Worm (Caenorhabditis elegans) whole organism, L4 larva: ENCODE measurements around the gene nos-1.
"Not testable (repeated sequence)": the region's sequence is repeated elsewhere in the genome, so short reads cannot be mapped to it uniquely, and the experiment has no call there.

Source experiments
- F37D6.2 ChIP-seq: sonication (generic microtip); optimal IDR thresholded peaks from 2 replicates; lab custom pipeline; 2016; ENCODE audit warnings: mild to moderate bottlenecking, missing genetic modification characterization, missing compliant biosample characterization
- T20F7.1 ChIP-seq: fragments of 200-800 bp; sonication (Bioruptor generic); optimal IDR thresholded peaks from 2 replicates; lab custom pipeline; 2018; ENCODE audit warnings: mild to moderate bottlenecking, missing genetic modification characterization, missing compliant biosample characterization
- ZK337.2 ChIP-seq: fragments of 200-800 bp; sonication (Bioruptor generic); IDR thresholded peaks from 2 replicates; pipeline ENCODE4 v1.3.6; 2022; ENCODE audit warnings: missing genetic modification reagents, missing genetic modification characterization, missing compliant biosample characterization
- attf-4 ChIP-seq: sonication (generic microtip); optimal IDR thresholded peaks from 3 replicates; lab custom pipeline; 2017; ENCODE audit warnings: missing biosample characterization, missing genetic modification characterization
- cey-2 ChIP-seq: sonication (generic microtip); optimal IDR thresholded peaks from 3 replicates; lab custom pipeline; 2017; ENCODE audit warnings: missing genetic modification characterization, mild to moderate bottlenecking, missing compliant biosample characterization, antibody characterized with exemption, borderline replicate concordance; ENCODE audit not compliant: insufficient read depth
- daf-19 ChIP-seq: fragments of 200-800 bp; sonication (Bioruptor generic); conservative IDR thresholded peaks from 2 replicates; pipeline ENCODE4 v1.3.6; 2022; ENCODE audit warnings: missing genetic modification characterization, missing compliant biosample characterization
- dmd-6 ChIP-seq: fragments of 200-800 bp; sonication (Bioruptor generic); IDR thresholded peaks from 2 replicates; pipeline ENCODE4 v1.3.6; 2022; ENCODE audit warnings: missing genetic modification reagents, missing genetic modification characterization, missing compliant biosample characterization
- dmd-9 ChIP-seq: fragments of 200-800 bp; sonication (Bioruptor generic); IDR thresholded peaks from 2 replicates; pipeline ENCODE4 v1.3.6; 2022; ENCODE audit warnings: missing genetic modification reagents, missing genetic modification characterization, missing compliant biosample characterization
- duxl-1 ChIP-seq: sonication (generic microtip); optimal IDR thresholded peaks from 2 replicates; lab custom pipeline; 2016; ENCODE audit warnings: mild to moderate bottlenecking, missing genetic modification characterization, moderate library complexity, missing compliant biosample characterization; ENCODE audit not compliant: poor library complexity
- egl-43 ChIP-seq: fragments of 200-800 bp; sonication (Bioruptor generic); IDR thresholded peaks from 2 replicates; pipeline ENCODE4 v1.3.6; 2022; ENCODE audit warnings: missing genetic modification reagents, missing genetic modification characterization, missing compliant biosample characterization
- hmg-1.1 ChIP-seq: fragments of 200-800 bp; sonication (Bioruptor generic); IDR thresholded peaks from 2 replicates; pipeline ENCODE4 v1.3.6; 2022; ENCODE audit warnings: missing genetic modification reagents, missing genetic modification characterization, missing compliant biosample characterization
- lim-7 ChIP-seq: fragments of 200-800 bp; sonication (Bioruptor generic); IDR thresholded peaks from 2 replicates; pipeline ENCODE4 v1.3.6; 2022; ENCODE audit warnings: missing genetic modification characterization, missing compliant biosample characterization
- mes-2 ChIP-seq: sonication (generic microtip); optimal IDR thresholded peaks from 2 replicates; lab custom pipeline; 2016; ENCODE audit warnings: missing genotype, mild to moderate bottlenecking, missing genetic modification characterization, missing compliant biosample characterization; ENCODE audit not compliant: poor library complexity, severe bottlenecking
- nhr-111 ChIP-seq: fragments of 200-800 bp; sonication (Bioruptor generic); optimal IDR thresholded peaks from 2 replicates; lab custom pipeline; 2018; ENCODE audit warnings: mild to moderate bottlenecking, missing genetic modification characterization, missing compliant biosample characterization
- nhr-237 ChIP-seq: sonication (generic microtip); optimal IDR thresholded peaks from 2 replicates; lab custom pipeline; 2017; ENCODE audit warnings: missing biosample characterization, missing genetic modification characterization
- nhr-42 ChIP-seq: fragments of 200-800 bp; sonication (Bioruptor generic); IDR thresholded peaks from 2 replicates; pipeline ENCODE4 v1.3.6; 2022; ENCODE audit warnings: missing genetic modification characterization, missing compliant biosample characterization
- skn-1 ChIP-seq: fragments of 150-350 bp; optimal IDR thresholded peaks from 2 replicates; lab custom pipeline; 2014; ENCODE audit warnings: missing biosample characterization, missing genetic modification characterization
- unc-62 ChIP-seq, 3 experiments: fragments of 150-350 bp in 1 of 3; sonication (generic microtip); optimal IDR thresholded peaks in 2 of 3; peaks in 1 of 3; 1 replicate in 1 of 3; 2 replicates in 2 of 3; lab custom pipeline; 2014 to 2017; ENCODE audit warnings: missing biosample characterization in 3 of 3, missing genetic modification characterization in 3 of 3, missing genetic modification reagents in 3 of 3, missing genotype in 1 of 3
- vab-7 ChIP-seq: fragments of 200-800 bp; sonication (Bioruptor generic); IDR thresholded peaks from 2 replicates; pipeline ENCODE4 v1.3.6; 2022; ENCODE audit warnings: missing genetic modification reagents, missing genetic modification characterization, missing compliant biosample characterization
- zip-2 ChIP-seq: fragments of 150-350 bp; optimal IDR thresholded peaks from 2 replicates; lab custom pipeline; 2014; ENCODE audit warnings: missing biosample characterization, missing genetic modification characterization
- ztf-7 ChIP-seq: fragments of 150-350 bp; optimal IDR thresholded peaks from 2 replicates; lab custom pipeline; 2014; ENCODE audit warnings: missing biosample characterization, missing genetic modification characterization

nos-1 gene

ce11 chrII:10904379-10904778 lies 48.6 kb downstream of the nos-1 start, which contains the start of gene sra-12:
TSS of gene sra-12 (minus strand) at chrII:10904479.
- TF ChIP-seq nhr-237 (tag; lab: Kevin White, UChicago); F37D6.2; hmg-1.1 (GFP tag; lab: Robert Waterston, UW): not testable (repeated sequence)

DNA sequence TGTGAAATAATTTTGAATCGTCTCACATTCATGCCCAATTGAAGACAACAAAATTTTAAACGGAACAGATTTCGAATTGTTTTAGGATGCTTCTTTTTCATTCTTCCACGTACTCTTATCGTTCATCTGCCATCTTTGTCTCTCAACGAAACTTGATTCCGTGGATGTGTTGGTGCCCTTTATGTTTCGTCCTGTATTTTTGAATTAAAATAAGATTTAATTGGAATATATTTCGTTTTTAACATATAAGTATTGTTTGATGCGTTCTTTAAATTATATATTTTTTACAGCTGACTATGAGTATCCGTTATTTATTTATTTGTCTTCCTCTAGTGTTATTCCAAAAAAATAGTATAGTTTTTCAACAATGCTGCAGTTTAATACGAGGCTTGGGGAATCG lies 50.9 kb downstream of the nos-1 start, which contains the start of gene gly-1:
TSS of gene gly-1 (minus strand) at position 101 of the 400 bp plus-strand sequence.
- TF ChIP-seq lim-7 (GFP tag; lab: Robert Waterston, UW) = no peak
- no peak for TF ChIP-seq egl-43 (GFP tag; lab: Robert Waterston, UW)
- no peak for TF ChIP-seq ztf-7 (tag; lab: Kevin White, UChicago)
- no peak for TF ChIP-seq dmd-9 (GFP tag; lab: Robert Waterston, UW)
- TF ChIP-seq attf-4 (tag; lab: Kevin White, UChicago) = no peak
- no peak for TF ChIP-seq dmd-6
- no peak for TF ChIP-seq ZK337.2 (GFP tag; lab: Robert Waterston, UW)
- no peak for TF ChIP-seq vab-7 (GFP tag; lab: Robert Waterston, UW)
- TF ChIP-seq zip-2 (tag; lab: Kevin White, UChicago) = no peak
- no peak for TF ChIP-seq unc-62 (GFP tag; optimal IDR thresholded peaks at IDR 0.05 in 1 of 2; lab: Kevin White, UChicago)
- no peak for TF ChIP-seq unc-62 (tag; optimal IDR thresholded peaks at IDR 0.05; lab: Kevin White, UChicago)
- TF ChIP-seq skn-1 (tag; lab: Kevin White, UChicago) = no peak
- no peak for TF ChIP-seq T20F7.1 (GFP tag; lab: Kevin White, UChicago)
- TF ChIP-seq cey-2 (tag; lab: Kevin White, UChicago) = no peak
- no peak for TF ChIP-seq daf-19
- TF ChIP-seq nhr-42 (GFP tag; lab: Robert Waterston, UW) = no peak
- TF ChIP-seq mes-2 (tag; lab: Kevin White, UChicago) = no peak
- no peak for TF ChIP-seq nhr-111 (GFP tag; lab: Kevin White, UChicago)
- TF ChIP-seq duxl-1 (tag; lab: Kevin White, UChicago) = no peak
